Fruit fly (Drosophila melanogaster) whole organism, embryonic: ENCODE measurements around the gene Tg.

ENCODE experiments used
- Aef1 ChIP-seq: fragments of 200-800 bp; sonication (Bioruptor generic); IDR thresholded peaks from 3 replicates; pipeline ENCODE4 v1.3.6; 2022; ENCODE audit warnings: missing biosample characterization, missing genetic modification characterization
- CG1024 ChIP-seq: fragments of 200-800 bp; sonication (Bioruptor generic); IDR thresholded peaks from 2 replicates; pipeline ENCODE4 v1.3.6; 2022; ENCODE audit warnings: missing biosample characterization, missing genetic modification characterization
- CG10321 ChIP-seq: fragments of 200-800 bp; sonication (Bioruptor generic); IDR thresholded peaks from 2 replicates; pipeline ENCODE4 v1.3.6; 2022; ENCODE audit warnings: missing biosample characterization, missing genetic modification characterization
- CG10543 ChIP-seq: fragments of 200-800 bp; sonication (Bioruptor generic); optimal IDR thresholded peaks from 3 replicates; lab custom pipeline; 2017; ENCODE audit warnings: missing biosample characterization, mild to moderate bottlenecking, missing genetic modification characterization, moderate library complexity
- CG11696 ChIP-seq: fragments of 200-800 bp; sonication (Bioruptor generic); IDR thresholded peaks from 2 replicates; pipeline ENCODE4 v1.3.6; 2022; ENCODE audit warnings: missing biosample characterization, missing genetic modification characterization
- CG12236 ChIP-seq: fragments of 200-800 bp; sonication (Bioruptor generic); optimal IDR thresholded peaks from 2 replicates; lab custom pipeline; 2016; ENCODE audit warnings: missing biosample characterization, missing genetic modification characterization
- CG12659 ChIP-seq: fragments of 200-800 bp; sonication (Bioruptor generic); optimal IDR thresholded peaks from 3 replicates; lab custom pipeline; 2017; ENCODE audit warnings: mild to moderate bottlenecking, missing biosample characterization, missing genetic modification reagents, missing genetic modification characterization
- CG12769 ChIP-seq: fragments of 200-800 bp; sonication (Bioruptor generic); optimal IDR thresholded peaks from 2 replicates; lab custom pipeline; 2019; ENCODE audit warnings: missing biosample characterization, mild to moderate bottlenecking, missing genetic modification characterization, moderate library complexity
- CG13624 ChIP-seq: fragments of 200-800 bp; sonication (Bioruptor generic); optimal IDR thresholded peaks from 2 replicates; lab custom pipeline; 2016; ENCODE audit warnings: missing biosample characterization, missing genetic modification characterization
- CG14014 ChIP-seq: fragments of 200-800 bp; sonication (Bioruptor generic); IDR thresholded peaks from 2 replicates; pipeline ENCODE4 v1.3.6; 2022; ENCODE audit warnings: missing biosample characterization, missing genetic modification characterization
- CG15514 ChIP-seq: fragments of 200-800 bp; sonication (Bioruptor generic); optimal IDR thresholded peaks from 3 replicates; lab custom pipeline; 2017; ENCODE audit warnings: missing biosample characterization, missing genetic modification characterization, mild to moderate bottlenecking, moderate library complexity, missing genetic modification reagents
- CG2116 ChIP-seq: fragments of 200-800 bp; sonication (Bioruptor generic); optimal IDR thresholded peaks from 3 replicates; lab custom pipeline; 2018; ENCODE audit warnings: missing biosample characterization, mild to moderate bottlenecking, missing genetic modification characterization
- CG2202 ChIP-seq: fragments of 200-800 bp; sonication (Bioruptor generic); optimal IDR thresholded peaks from 2 replicates; lab custom pipeline; 2018; ENCODE audit warnings: missing biosample characterization, mild to moderate bottlenecking, missing genetic modification characterization
- CG3163 ChIP-seq: fragments of 200-800 bp; sonication (Bioruptor generic); optimal IDR thresholded peaks from 3 replicates; lab custom pipeline; 2016; ENCODE audit warnings: missing biosample characterization, missing genetic modification characterization
- CG34224 ChIP-seq: fragments of 200-800 bp; sonication (Bioruptor generic); IDR thresholded peaks from 3 replicates; pipeline ENCODE4 v1.3.6; 2022; ENCODE audit warnings: missing biosample characterization, missing genetic modification characterization; ENCODE audit not compliant: partially characterized antibody
- CG4360 ChIP-seq: fragments of 200-800 bp; sonication (Bioruptor generic); IDR thresholded peaks from 2 replicates; pipeline ENCODE4 v1.3.6; 2022; ENCODE audit warnings: missing biosample characterization, missing genetic modification characterization
- CG4404 ChIP-seq: fragments of 200-800 bp; sonication (Bioruptor generic); IDR thresholded peaks from 2 replicates; pipeline ENCODE4 v1.3.6; 2022; ENCODE audit warnings: missing biosample characterization, missing genetic modification characterization
- CG7786 ChIP-seq: fragments of 200-800 bp; sonication (Bioruptor generic); optimal IDR thresholded peaks from 2 replicates; lab custom pipeline; 2016; ENCODE audit warnings: missing biosample characterization, missing genetic modification characterization
- CG8290 ChIP-seq, 3 experiments: fragments of 200-800 bp; sonication (Bioruptor generic); optimal IDR thresholded peaks; 2 replicates each; lab custom pipeline; 2016 to 2019; ENCODE audit warnings: missing biosample characterization in 3 of 3, missing genetic modification characterization in 3 of 3, mild to moderate bottlenecking in 2 of 3, moderate library complexity in 1 of 3
- CG8924 ChIP-seq: fragments of 200-800 bp; optimal IDR thresholded peaks from 3 replicates; lab custom pipeline; 2019; ENCODE audit warnings: missing biosample characterization, mild to moderate bottlenecking, missing genetic modification characterization, moderate library complexity
- CG9817 ChIP-seq: fragments of 200-800 bp; sonication (Bioruptor generic); optimal IDR thresholded peaks from 2 replicates; lab custom pipeline; 2018; ENCODE audit warnings: missing biosample characterization, mild to moderate bottlenecking, missing genetic modification characterization, moderate library complexity
- Doc2 ChIP-seq: fragments of 200-800 bp; sonication (Bioruptor generic); IDR thresholded peaks from 2 replicates; pipeline ENCODE4 v1.3.6; 2022; ENCODE audit warnings: missing biosample characterization, missing genetic modification characterization
- E2f1 ChIP-seq: fragments of 200-800 bp; sonication (Bioruptor generic); IDR thresholded peaks from 2 replicates; pipeline ENCODE4 v1.3.6; 2022; ENCODE audit warnings: missing biosample characterization, missing genetic modification characterization
- Ets65A ChIP-seq: fragments of 200-800 bp; sonication (Bioruptor generic); peaks from one replicate; lab custom pipeline; 2016; ENCODE audit warnings: missing biosample characterization, missing genetic modification characterization
- Hr78 ChIP-seq, 2 experiments: fragments of 200-800 bp in 1 of 2; fragments of >200 bp in 1 of 2; sonication (Bioruptor generic) in 1 of 2; optimal IDR thresholded peaks; 2 replicates each; lab custom pipeline; 2017 to 2019; ENCODE audit warnings: missing biosample characterization in 2 of 2, missing genetic modification characterization in 2 of 2, mild to moderate bottlenecking in 1 of 2, moderate library complexity in 1 of 2
- Lpt ChIP-seq: fragments of >200 bp; optimal IDR thresholded peaks from 2 replicates; lab custom pipeline; 2018; ENCODE audit warnings: missing biosample characterization, missing genetic modification characterization
- MBD-R2 ChIP-seq: fragments of 200-800 bp; sonication (Bioruptor generic); IDR thresholded peaks from 2 replicates; pipeline ENCODE4 v1.3.6; 2022; ENCODE audit warnings: missing biosample characterization, missing genetic modification characterization
- MTF-1 ChIP-seq: fragments of 200-800 bp; sonication (Bioruptor generic); optimal IDR thresholded peaks from 2 replicates; lab custom pipeline; 2018; ENCODE audit warnings: missing biosample characterization, mild to moderate bottlenecking, missing genetic modification characterization, borderline replicate concordance
- Med ChIP-seq: fragments of 200-800 bp; sonication (Bioruptor generic); peaks from one replicate; lab custom pipeline; 2016; ENCODE audit warnings: missing biosample characterization, missing genetic modification characterization, mild to moderate bottlenecking, inconsistent platforms, moderate library complexity
- Rfx ChIP-seq: fragments of 200-800 bp; sonication (Bioruptor generic); IDR thresholded peaks from 2 replicates; pipeline ENCODE4 v1.3.6; 2022; ENCODE audit warnings: missing biosample characterization, missing genetic modification characterization
- Stat92E ChIP-seq, 3 experiments: fragments of >200 bp in 2 of 3; fragments of 200-800 bp in 1 of 3; sonication (Bioruptor generic) in 1 of 3; optimal IDR thresholded peaks; 2 replicates each; lab custom pipeline; 2017 to 2019; ENCODE audit warnings: missing biosample characterization in 3 of 3, missing genetic modification characterization in 3 of 3, mild to moderate bottlenecking in 1 of 3, moderate library complexity in 1 of 3
- Tbp ChIP-seq: fragments of >200 bp; optimal IDR thresholded peaks from 2 replicates; lab custom pipeline; 2018; ENCODE audit warnings: missing biosample characterization, missing genetic modification characterization
- Trl ChIP-seq, 3 experiments: fragments of >200 bp in 2 of 3; fragments of 200-800 bp in 1 of 3; sonication (Bioruptor generic) in 1 of 3; optimal IDR thresholded peaks; 2 replicates in 1 of 3; 3 replicates in 2 of 3; lab custom pipeline; 2016 to 2017; ENCODE audit warnings: missing biosample characterization in 1 of 3, missing genetic modification characterization in 1 of 3
- cg ChIP-seq: fragments of 200-800 bp; sonication (Bioruptor generic); optimal IDR thresholded peaks from 3 replicates; lab custom pipeline; 2019; ENCODE audit warnings: missing biosample characterization, mild to moderate bottlenecking, missing genetic modification characterization, moderate library complexity
- ci ChIP-seq: fragments of 200-800 bp; sonication (Bioruptor generic); IDR thresholded peaks from 3 replicates; pipeline ENCODE4 v1.3.6; 2022; ENCODE audit warnings: missing biosample characterization, missing genetic modification characterization
- crp ChIP-seq, 2 experiments: fragments of 200-800 bp; sonication (Bioruptor generic); optimal IDR thresholded peaks; 2 replicates in 1 of 2; 3 replicates in 1 of 2; lab custom pipeline; 2017; ENCODE audit warnings: missing biosample characterization in 2 of 2, missing genetic modification characterization in 2 of 2, mild to moderate bottlenecking in 1 of 2, moderate library complexity in 1 of 2
- fd102C ChIP-seq: fragments of 200-800 bp; sonication (Bioruptor generic); optimal IDR thresholded peaks from 2 replicates; lab custom pipeline; 2018; ENCODE audit warnings: missing biosample characterization, mild to moderate bottlenecking, missing genetic modification characterization, moderate library complexity
- fru ChIP-seq: fragments of >200 bp; optimal IDR thresholded peaks from 2 replicates; lab custom pipeline; 2017
- lab ChIP-seq: fragments of 200-800 bp; sonication (Bioruptor generic); optimal IDR thresholded peaks from 3 replicates; lab custom pipeline; 2017; ENCODE audit warnings: missing biosample characterization, missing genetic modification characterization, mild to moderate bottlenecking, moderate library complexity, missing genetic modification reagents
- lov ChIP-seq, 2 experiments: fragments of 200-800 bp in 1 of 2; fragments of >200 bp in 1 of 2; sonication (Bioruptor generic) in 1 of 2; IDR thresholded peaks in 1 of 2; optimal IDR thresholded peaks in 1 of 2; 2 replicates in 1 of 2; 3 replicates in 1 of 2; pipeline versions ENCODE4 v1.3.6 to Lab custom; 2017 to 2022; ENCODE audit warnings: missing biosample characterization in 1 of 2, missing genetic modification characterization in 1 of 2
- nmo ChIP-seq: fragments of 200-800 bp; sonication (Bioruptor generic); optimal IDR thresholded peaks from 2 replicates; lab custom pipeline; 2018; ENCODE audit warnings: missing biosample characterization, mild to moderate bottlenecking, missing genetic modification characterization, moderate library complexity
- rib ChIP-seq: fragments of 200-800 bp; sonication (Bioruptor generic); IDR thresholded peaks from 2 replicates; pipeline ENCODE4 v1.3.6; 2022; ENCODE audit warnings: missing biosample characterization, missing genetic modification characterization
- schlank ChIP-seq: fragments of 200-800 bp; sonication (Bioruptor generic); optimal IDR thresholded peaks from 2 replicates; lab custom pipeline; 2018; ENCODE audit warnings: missing biosample characterization, mild to moderate bottlenecking, missing genetic modification characterization
- sna ChIP-seq: fragments of 200-800 bp; sonication (Bioruptor generic); IDR thresholded peaks from 2 replicates; pipeline ENCODE4 v1.3.6; 2022; ENCODE audit warnings: missing biosample characterization, missing genetic modification characterization; ENCODE audit not compliant: partially characterized antibody
- tio ChIP-seq: fragments of 200-800 bp; sonication (Bioruptor generic); optimal IDR thresholded peaks from 2 replicates; lab custom pipeline; 2017; ENCODE audit warnings: missing biosample characterization, missing genetic modification characterization, inconsistent platforms

Gene Tg

dm6 chr2L:7973470-7974207 is 37.6 kb upstream of the Tg start (continued):
- TF ChIP-seq MBD-R2 (GFP tag; lab: Robert Waterston, UW) (no peak; the same call in 1 of the 2 replicates), CG12659 (GFP tag; lab: Kevin White, UChicago) (no peak), lab (GFP tag; lab: Kevin White, UChicago) (peak; percentile 7), crp (GFP tag; optimal IDR thresholded peaks at IDR 0.05; lab: Kevin White, UChicago) (no peak), schlank (tag; lab: Kevin White, UChicago) (peak; percentile 4), rib (GFP tag; lab: Robert Waterston, UW) (peak; percentile 87)

- peak; percentile 91 for TF ChIP-seq cg
- TF ChIP-seq CG4360 (GFP tag; lab: Robert Waterston, UW): peak; percentile 91
- peak; percentile 44; the same call in 1 of the 2 replicates for TF ChIP-seq CG10321
- TF ChIP-seq sna: 0 out of 2 replicates have a peak, but pooled peaks have one; percentile 22
- no peak for TF ChIP-seq CG1024 (GFP tag; lab: Robert Waterston, UW)
- peak; percentile 84 for TF ChIP-seq Med (GFP tag; lab: Kevin White, UChicago)
- TF ChIP-seq CG34224: no peak
- peak; percentile 34 for TF ChIP-seq CG12769 (tag; lab: Kevin White, UChicago)
- TF ChIP-seq CG2202: no peak
- TF ChIP-seq Lpt (GFP tag; lab: Kevin White, UChicago): no peak
- TF ChIP-seq Hr78 (GFP tag; optimal IDR thresholded peaks at IDR 0.05; lab: Kevin White, UChicago): peak in 1 of 2 experiments; percentile 36
- peak; percentile 15 for TF ChIP-seq CG3163 (GFP tag; lab: Kevin White, UChicago)
- no peak for TF ChIP-seq CG12236 (GFP tag; lab: Kevin White, UChicago)
- peak; percentile 54; the same call in 1 of the 2 replicates for TF ChIP-seq rib (GFP tag; lab: Robert Waterston, UW)
- TF ChIP-seq CG8924 (tag; lab: Kevin White, UChicago): peak; percentile 10
- TF ChIP-seq E2f1 (GFP tag; lab: Robert Waterston, UW): no peak
- no peak for TF ChIP-seq CG14014 (GFP tag; lab: Robert Waterston, UW)
- no peak for TF ChIP-seq Doc2 (GFP tag; lab: Robert Waterston, UW)
- no peak for TF ChIP-seq CG4404
- TF ChIP-seq CG9817: no peak
- peak; percentile 53; the same call in 2 of the 3 replicates for TF ChIP-seq ci (GFP tag; lab: Robert Waterston, UW)
- TF ChIP-seq lov (optimal IDR thresholded peaks at IDR 0.05; lab: Kevin White, UChicago): no peak
- 0 out of 3 replicates have a peak, but pooled peaks have one; percentile 45 for TF ChIP-seq lov (GFP tag; IDR thresholded peaks at IDR 0.05; lab: Robert Waterston, UW)
- no peak for TF ChIP-seq CG7786 (GFP tag; lab: Kevin White, UChicago)
- TF ChIP-seq tio (GFP tag; lab: Kevin White, UChicago): no peak
- no peak for TF ChIP-seq MTF-1 (GFP tag; lab: Kevin White, UChicago)
- TF ChIP-seq CG15514 (GFP tag; lab: Kevin White, UChicago): no peak
- peak; percentile 30; the same call in 1 of the 2 replicates for TF ChIP-seq Rfx
- no peak for TF ChIP-seq CG8290 (GFP tag; optimal IDR thresholded peaks at IDR 0.05; lab: Kevin White, UChicago)
- peak in 1 of 2 experiments; percentile 27 for TF ChIP-seq CG8290 (tag; optimal IDR thresholded peaks at IDR 0.05; lab: Kevin White, UChicago)
- TF ChIP-seq fd102C: no peak
- no peak for TF ChIP-seq Ets65A
- TF ChIP-seq nmo (GFP tag; lab: Kevin White, UChicago): no peak
- TF ChIP-seq fru (lab: Kevin White, UChicago): no peak
- TF ChIP-seq Tbp (GFP tag; lab: Kevin White, UChicago): no peak
- TF ChIP-seq CG13624 (GFP tag; lab: Kevin White, UChicago): peak; percentile 17
- TF ChIP-seq Stat92E (GFP tag; optimal IDR thresholded peaks at IDR 0.05; lab: Kevin White, UChicago): peak in 1 of 3 experiments; percentile 90
- TF ChIP-seq CG2116 (GFP tag; lab: Kevin White, UChicago): no peak
- TF ChIP-seq CG10543 (GFP tag; lab: Kevin White, UChicago): peak; percentile 23
- TF ChIP-seq Trl (optimal IDR thresholded peaks at IDR 0.05; lab: Kevin White, UChicago): peak; percentile 66 to 81
- no peak for TF ChIP-seq Trl (GFP tag; optimal IDR thresholded peaks at IDR 0.05; lab: Kevin White, UChicago)
- TF ChIP-seq Aef1: peak; percentile 72; the same call in 2 of the 3 replicates
- no peak for TF ChIP-seq CG11696
These were observed 34.5 kb upstream of the Tg start for dm6 chr2L:7976738-7977137.
